Fruit fly (Drosophila melanogaster) whole organism, adult: Measurements from ENCODE around the gene Pfdn1.

Experiments
- CG11617 ChIP-seq: fragments of 200-800 bp; sonication (Bioruptor generic); optimal IDR thresholded peaks from 2 replicates; lab custom pipeline; 2017; ENCODE audit warnings: mild to moderate bottlenecking, missing biosample characterization, missing genetic modification reagents, missing genetic modification characterization
- CG12768 ChIP-seq: fragments of 200-800 bp; sonication (Bioruptor generic); optimal IDR thresholded peaks from 2 replicates; lab custom pipeline; 2017; ENCODE audit warnings: missing biosample characterization, missing genetic modification characterization, mild to moderate bottlenecking, moderate library complexity, missing genetic modification reagents
- CG14711 ChIP-seq: fragments of 200-800 bp; sonication (Bioruptor generic); optimal IDR thresholded peaks from 2 replicates; lab custom pipeline; 2018; ENCODE audit warnings: missing biosample characterization, mild to moderate bottlenecking, missing genetic modification characterization, moderate library complexity
- CG1620 ChIP-seq: fragments of 200-800 bp; sonication (Bioruptor generic); optimal IDR thresholded peaks from 2 replicates; lab custom pipeline; 2016; ENCODE audit warnings: missing biosample characterization, missing genetic modification characterization
- CG33017 ChIP-seq: fragments of 200-800 bp; sonication (Bioruptor generic); optimal IDR thresholded peaks from 2 replicates; lab custom pipeline; 2018; ENCODE audit warnings: missing biosample characterization, mild to moderate bottlenecking, missing genetic modification characterization, moderate library complexity
- CG5204 ChIP-seq: fragments of 200-800 bp; sonication (Bioruptor generic); optimal IDR thresholded peaks from 2 replicates; lab custom pipeline; 2016; ENCODE audit warnings: missing biosample characterization, missing genetic modification characterization
- CG7045 ChIP-seq: fragments of 200-800 bp; sonication (Bioruptor generic); optimal IDR thresholded peaks from 2 replicates; lab custom pipeline; 2017; ENCODE audit warnings: missing biosample characterization, mild to moderate bottlenecking, missing genetic modification characterization
- CG7101 ChIP-seq: fragments of 200-800 bp; sonication (Bioruptor generic); optimal IDR thresholded peaks from 2 replicates; lab custom pipeline; 2018; ENCODE audit warnings: missing biosample characterization, mild to moderate bottlenecking, missing genetic modification characterization, moderate library complexity
- Clk ChIP-seq: fragments of 200-800 bp; sonication (Bioruptor generic); optimal IDR thresholded peaks from 2 replicates; lab custom pipeline; 2017; ENCODE audit warnings: missing biosample characterization, missing genetic modification characterization
- Crg-1 ChIP-seq: fragments of 200-800 bp; sonication (Bioruptor generic); optimal IDR thresholded peaks from 2 replicates; lab custom pipeline; 2016; ENCODE audit warnings: missing biosample characterization, missing genetic modification characterization
- Hr96 ChIP-seq: fragments of 200-800 bp; sonication (Bioruptor generic); optimal IDR thresholded peaks from 2 replicates; lab custom pipeline; 2016; ENCODE audit warnings: missing biosample characterization, missing genetic modification characterization
- Mnt ChIP-seq: fragments of 200-800 bp; sonication (Bioruptor generic); optimal IDR thresholded peaks from 2 replicates; lab custom pipeline; 2016; ENCODE audit warnings: missing biosample characterization, mild to moderate bottlenecking, missing genetic modification characterization
- bab1 ChIP-seq: fragments of 200-800 bp; sonication (Bioruptor generic); optimal IDR thresholded peaks from 3 replicates; lab custom pipeline; 2019; ENCODE audit warnings: missing biosample characterization, mild to moderate bottlenecking, missing genetic modification characterization, moderate library complexity
- cic ChIP-seq: fragments of 200-800 bp; sonication (Bioruptor generic); optimal IDR thresholded peaks from 2 replicates; lab custom pipeline; 2017; ENCODE audit warnings: missing biosample characterization, mild to moderate bottlenecking, missing genetic modification characterization, moderate library complexity
- cnc ChIP-seq, 2 experiments: fragments of >200 bp; optimal IDR thresholded peaks; 2 replicates each; lab custom pipeline; 2017
- kay ChIP-seq: fragments of 200-800 bp; sonication (Bioruptor generic); peaks from one replicate; lab custom pipeline; 2016; ENCODE audit warnings: missing biosample characterization, missing genetic modification characterization, borderline replicate concordance
- ovo ChIP-seq: fragments of 200-800 bp; sonication (Bioruptor generic); optimal IDR thresholded peaks from 2 replicates; lab custom pipeline; 2016; ENCODE audit warnings: missing biosample characterization, missing genetic modification characterization
- pad ChIP-seq: fragments of 200-800 bp; sonication (Bioruptor generic); optimal IDR thresholded peaks from 3 replicates; lab custom pipeline; 2017; ENCODE audit warnings: missing biosample characterization, missing genetic modification characterization, mild to moderate bottlenecking, moderate library complexity, missing genetic modification reagents
- tj ChIP-seq: fragments of 200-800 bp; sonication (Bioruptor generic); optimal IDR thresholded peaks from 3 replicates; lab custom pipeline; 2017; ENCODE audit warnings: missing biosample characterization, mild to moderate bottlenecking, missing genetic modification characterization, moderate library complexity
- toe ChIP-seq: fragments of 200-800 bp; sonication (Bioruptor generic); optimal IDR thresholded peaks from 2 replicates; lab custom pipeline; 2016; ENCODE audit warnings: missing biosample characterization, missing genetic modification characterization

The Pfdn1 gene

DNA sequence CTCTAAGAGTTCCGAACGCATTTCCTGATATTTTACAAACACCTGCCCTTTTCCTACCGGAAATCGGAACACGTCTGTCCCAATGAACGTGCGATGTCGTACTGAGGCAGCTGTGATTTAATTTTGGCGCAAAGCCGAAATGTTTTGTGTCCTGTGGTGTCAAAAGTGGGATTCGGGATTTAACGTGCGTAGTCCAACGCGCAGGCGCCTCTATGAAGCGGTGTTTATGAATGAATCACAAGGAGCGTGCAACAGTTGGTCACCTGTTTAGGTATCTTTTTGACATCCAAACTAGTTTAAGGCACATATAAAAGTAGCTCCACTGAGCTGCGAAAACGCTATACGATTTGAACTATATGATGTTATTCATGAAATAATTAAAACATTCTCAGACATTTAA is 34.5 kb upstream of the Pfdn1 start, which contains the start of gene CG9109:
CG9109 (minus strand) TSS at position 80 of the 400 bp plus-strand sequence.
- TF ChIP-seq cic (no peak), tj (GFP tag; lab: Kevin White, UChicago) (no peak)

- TF ChIP-seq Mnt (GFP tag; lab: Kevin White, UChicago) (no peak), CG14711 (no peak), ovo (GFP tag; lab: Kevin White, UChicago) (no peak), CG7045 (GFP tag; lab: Kevin White, UChicago) (no peak), CG33017 (tag; lab: Kevin White, UChicago) (no peak), CG11617 (no peak)
These were observed 33.7 kb upstream of the Pfdn1 start for dm6 chr2L:6035155-6035554.

- TF ChIP-seq Mnt (GFP tag; lab: Kevin White, UChicago) (no peak), tj (GFP tag; lab: Kevin White, UChicago) (peak; percentile 39), bab1 (GFP tag; lab: Kevin White, UChicago) (peak; percentile 56)
These were observed 32.2 kb upstream of the Pfdn1 start, which contains the start of gene mtm for dm6 chr2L:6036710-6037109. mtm (minus strand) TSS chr2L:6037015.

dm6 chr2L:6037830-6038229 is 31.0 kb upstream of the Pfdn1 start, which contains the start of the genes CG9117 and CG31643:
CG9117 (minus strand) TSS chr2L:6037902.
CG31643 (plus strand) TSS chr2L:6038117.
- TF ChIP-seq cic (peak; percentile 36), kay (GFP tag; lab: Kevin White, UChicago) (no peak), pad (GFP tag; lab: Kevin White, UChicago) (peak; percentile 35), CG5204 (GFP tag; lab: Kevin White, UChicago) (peak; percentile 49), ovo (GFP tag; lab: Kevin White, UChicago) (peak; percentile 14), CG33017 (tag; lab: Kevin White, UChicago) (peak; percentile 62), Mnt (GFP tag; lab: Kevin White, UChicago) (peak; percentile 78), CG7101 (tag; lab: Kevin White, UChicago) (peak; percentile 79), CG7045 (GFP tag; lab: Kevin White, UChicago) (peak; percentile 40), Crg-1 (GFP tag; lab: Kevin White, UChicago) (peak; percentile 66), Hr96 (GFP tag; lab: Kevin White, UChicago) (peak; percentile 47), Clk (no peak), bab1 (GFP tag; lab: Kevin White, UChicago) (peak; percentile 90), cnc (optimal IDR thresholded peaks at IDR 0.05; lab: Kevin White, UChicago) (peak in 1 of 2 experiments; percentile 17), toe (GFP tag; lab: Kevin White, UChicago) (no peak), CG12768 (GFP tag; lab: Kevin White, UChicago) (peak; percentile 66), CG14711 (peak; percentile 100), CG1620 (GFP tag; lab: Kevin White, UChicago) (no peak), tj (GFP tag; lab: Kevin White, UChicago) (peak; percentile 73), CG11617 (peak; percentile 81)

DNA sequence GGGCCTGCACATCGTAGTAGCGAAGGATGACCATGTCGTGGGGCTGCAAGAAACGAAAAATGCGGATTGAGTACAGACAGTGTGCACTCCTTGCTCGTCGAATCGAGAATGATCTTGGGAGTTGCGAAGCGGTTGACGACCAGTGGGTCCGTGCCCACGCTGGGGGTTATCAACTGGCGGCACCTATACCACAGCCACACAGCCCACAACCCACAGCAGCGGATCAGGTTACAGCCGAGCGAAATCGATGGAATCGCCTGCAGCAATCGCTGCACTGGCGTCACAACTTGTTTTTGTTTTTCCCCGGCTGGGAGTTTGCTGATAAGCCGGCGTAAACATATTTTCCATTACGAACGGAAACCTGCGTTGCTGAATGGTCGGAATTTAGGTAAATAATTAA is 23.4 kb upstream of the Pfdn1 start:
- TF ChIP-seq CG5204 (GFP tag; lab: Kevin White, UChicago) (no peak), pad (GFP tag; lab: Kevin White, UChicago) (no peak), CG7101 (tag; lab: Kevin White, UChicago) (no peak), tj (GFP tag; lab: Kevin White, UChicago) (no peak), ovo (GFP tag; lab: Kevin White, UChicago) (no peak), toe (GFP tag; lab: Kevin White, UChicago) (no peak), CG14711 (no peak), CG12768 (GFP tag; lab: Kevin White, UChicago) (no peak), bab1 (GFP tag; lab: Kevin White, UChicago) (no peak), CG33017 (tag; lab: Kevin White, UChicago) (no peak), cnc (optimal IDR thresholded peaks at IDR 0.05; lab: Kevin White, UChicago) (no peak), Mnt (GFP tag; lab: Kevin White, UChicago) (no peak), CG7045 (GFP tag; lab: Kevin White, UChicago) (no peak), cic (no peak), CG11617 (no peak), Hr96 (GFP tag; lab: Kevin White, UChicago) (no peak), kay (GFP tag; lab: Kevin White, UChicago) (no peak), Clk (no peak), CG1620 (GFP tag; lab: Kevin White, UChicago) (no peak)

DNA sequence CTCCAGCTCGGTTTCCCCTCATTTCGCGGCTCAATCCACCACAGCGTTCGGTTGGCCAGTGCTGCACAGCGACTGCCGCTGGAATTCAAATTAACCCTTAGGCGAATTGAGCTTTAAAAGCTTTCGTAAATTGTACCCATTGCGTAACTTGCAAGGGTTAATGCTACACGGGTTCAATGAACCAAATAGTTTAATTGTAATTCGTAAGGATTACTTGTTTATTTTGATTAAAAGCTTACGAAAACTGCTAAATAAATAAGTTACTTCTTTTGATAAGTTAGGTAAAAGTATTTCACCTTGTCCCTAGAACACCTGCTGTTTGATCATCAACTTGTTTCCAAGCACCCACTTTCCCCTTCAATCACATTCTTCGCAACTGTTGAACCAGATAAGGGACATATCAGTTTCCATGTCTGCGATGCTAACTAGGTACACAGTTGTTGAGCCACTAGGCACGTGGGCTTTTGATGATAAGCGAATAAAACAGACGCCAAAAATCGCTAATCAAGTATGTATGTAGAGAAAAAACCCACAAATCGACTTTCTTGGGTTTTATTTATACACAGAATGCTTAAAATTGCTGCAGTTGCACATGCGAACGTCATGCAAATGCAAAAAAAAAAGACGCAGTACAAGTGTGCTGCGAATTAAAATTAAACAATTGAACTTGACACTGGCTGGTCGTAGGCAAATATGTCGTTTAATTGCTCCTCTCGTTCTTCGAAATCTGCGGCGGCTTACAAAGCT is 22.7 kb upstream of the Pfdn1 start, which contains the start of gene Pfas:
Pfas (minus strand) TSS at position 79 of the 747 bp plus-strand sequence.
- TF ChIP-seq CG5204 (GFP tag; lab: Kevin White, UChicago), result no peak
- peak; percentile 97 for TF ChIP-seq tj (GFP tag; lab: Kevin White, UChicago)
- TF ChIP-seq Hr96 (GFP tag; lab: Kevin White, UChicago), result peak; percentile 72
- TF ChIP-seq Mnt (GFP tag; lab: Kevin White, UChicago), result peak; percentile 85
- TF ChIP-seq CG1620 (GFP tag; lab: Kevin White, UChicago), result peak; percentile 69
- TF ChIP-seq CG11617, result peak; percentile 73
- TF ChIP-seq kay (GFP tag; lab: Kevin White, UChicago), result no peak
- TF ChIP-seq CG12768 (GFP tag; lab: Kevin White, UChicago), result peak; percentile 62
- peak; percentile 69 for TF ChIP-seq cic
- TF ChIP-seq CG7101 (tag; lab: Kevin White, UChicago), result peak; percentile 85
- TF ChIP-seq bab1 (GFP tag; lab: Kevin White, UChicago), result peak; percentile 62
- TF ChIP-seq ovo (GFP tag; lab: Kevin White, UChicago), result no peak
- peak; percentile 100 for TF ChIP-seq pad (GFP tag; lab: Kevin White, UChicago)
- TF ChIP-seq toe (GFP tag; lab: Kevin White, UChicago), result no peak
- no peak for TF ChIP-seq cnc (optimal IDR thresholded peaks at IDR 0.05; lab: Kevin White, UChicago)
- peak; percentile 76 for TF ChIP-seq CG33017 (tag; lab: Kevin White, UChicago)
- peak; percentile 75 for TF ChIP-seq CG14711
- TF ChIP-seq Clk, result peak; percentile 12
- peak; percentile 89 for TF ChIP-seq Crg-1 (GFP tag; lab: Kevin White, UChicago)
- TF ChIP-seq CG7045 (GFP tag; lab: Kevin White, UChicago), result peak; percentile 38
